Fruit fly (Drosophila melanogaster) whole organism, wandering third instar larva: Measurements from ENCODE around the gene Vm26Ac.

Experiments used
- N ChIP-seq: fragments of >200 bp; optimal IDR thresholded peaks from 2 replicates; lab custom pipeline; 2018; ENCODE audit warnings: missing biosample characterization, missing external identifiers, missing genetic modification characterization
- OdsH ChIP-seq: fragments of 200-800 bp; sonication (Bioruptor generic); optimal IDR thresholded peaks from 2 replicates; lab custom pipeline; 2016; ENCODE audit warnings: missing biosample characterization, mild to moderate bottlenecking, missing genetic modification characterization
- Rel ChIP-seq, 2 experiments: fragments of 200-800 bp; sonication (Bioruptor generic) in 1 of 2; optimal IDR thresholded peaks; 2 replicates in 1 of 2; 3 replicates in 1 of 2; lab custom pipeline; 2016 to 2019; ENCODE audit warnings: mild to moderate bottlenecking in 2 of 2, missing biosample characterization in 2 of 2, missing genetic modification characterization in 2 of 2, moderate library complexity in 1 of 2
- dsf ChIP-seq: sonication (Bioruptor generic); optimal IDR thresholded peaks from 2 replicates; lab custom pipeline; 2016; ENCODE audit warnings: missing biosample characterization, missing genetic modification characterization, borderline replicate concordance
- psq ChIP-seq: fragments of 200-800 bp; sonication (Bioruptor generic); optimal IDR thresholded peaks from 3 replicates; lab custom pipeline; 2017; ENCODE audit warnings: missing biosample characterization, mild to moderate bottlenecking, missing genetic modification characterization, moderate library complexity
- woc ChIP-seq: sonication (Bioruptor generic); optimal IDR thresholded peaks from 2 replicates; lab custom pipeline; 2016; ENCODE audit warnings: missing biosample characterization, mild to moderate bottlenecking, missing genetic modification characterization

DNA sequence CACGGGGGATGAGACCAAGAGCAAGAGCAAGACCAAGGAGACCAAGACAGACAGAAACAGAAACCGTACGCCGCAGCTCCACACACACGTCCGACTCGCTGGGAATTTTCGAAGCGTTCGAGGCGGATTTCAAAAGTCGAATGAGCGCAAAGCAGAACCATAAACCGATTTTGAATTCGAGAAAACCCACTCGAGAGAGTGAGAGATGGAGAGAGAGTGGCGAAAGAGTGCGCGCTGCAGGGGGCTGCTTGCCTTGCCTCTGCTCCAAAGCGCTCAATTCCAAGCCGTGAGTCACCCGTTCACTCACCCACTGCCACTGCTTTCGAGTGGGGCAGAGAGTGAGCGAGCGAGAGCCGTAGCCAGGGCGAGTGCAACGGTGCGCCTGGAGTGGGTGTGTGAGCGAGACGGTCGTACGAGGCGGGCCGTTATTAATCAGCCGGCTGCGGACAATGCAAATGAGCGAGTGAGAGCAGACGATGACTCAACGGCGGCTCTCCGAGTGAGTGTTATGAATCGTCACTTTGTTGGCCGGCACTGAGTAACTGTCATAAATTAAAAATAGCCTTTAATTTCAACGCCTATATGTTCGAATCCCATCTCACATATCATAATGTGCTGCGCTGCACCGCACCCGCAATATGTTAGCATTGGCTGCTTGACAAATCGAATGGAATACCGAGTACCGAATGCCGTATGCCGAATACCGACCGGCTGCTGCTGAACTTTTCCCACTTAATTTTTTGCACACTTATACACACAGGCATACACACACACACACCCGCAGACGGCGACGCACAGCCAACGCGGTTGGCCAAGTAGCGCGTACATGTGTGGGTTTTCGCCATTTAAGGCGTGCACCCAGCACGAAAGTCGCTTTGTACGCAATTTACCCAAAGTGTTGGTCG, 21.8 kb upstream of the Vm26Ac start:
- TF ChIP-seq Rel (GFP tag; optimal IDR thresholded peaks at IDR 0.05; lab: Kevin White, UChicago) (peak; percentile 81), Rel (tag; optimal IDR thresholded peaks at IDR 0.05; lab: Kevin White, UChicago) (peak; percentile 71), OdsH (GFP tag; lab: Kevin White, UChicago) (peak; percentile 54), dsf (no peak), woc (GFP tag; lab: Kevin White, UChicago) (peak; percentile 26), N (GFP tag; lab: Kevin White, UChicago) (no peak), psq (GFP tag; lab: Kevin White, UChicago) (peak; percentile 56)
